Worm (Caenorhabditis elegans) whole organism, L2 larva: Measurements from ENCODE around the gene B0416.7.

Source experiments
- ZK546.5 ChIP-seq: sonication (generic microtip); optimal IDR thresholded peaks from 2 replicates; lab custom pipeline; 2017; ENCODE audit warnings: missing biosample characterization, missing genetic modification characterization
- crh-2 ChIP-seq: sonication (generic microtip); optimal IDR thresholded peaks from 2 replicates; lab custom pipeline; 2017; ENCODE audit warnings: missing biosample characterization, missing genetic modification characterization
- lin-11 ChIP-seq: fragments of 150-350 bp; sonication (generic microtip); optimal IDR thresholded peaks from 2 replicates; lab custom pipeline; 2014; ENCODE audit warnings: missing biosample characterization, missing genetic modification characterization, inconsistent platforms, mixed read lengths
- mdl-1 ChIP-seq, 2 experiments: fragments of 150-350 bp in 1 of 2; sonication (generic microtip) in 1 of 2; optimal IDR thresholded peaks; 2 replicates each; lab custom pipeline; 2017; ENCODE audit warnings: missing biosample characterization in 2 of 2, missing genetic modification characterization in 2 of 2
- nhr-11 ChIP-seq: fragments of 150-350 bp; optimal IDR thresholded peaks from 2 replicates; lab custom pipeline; 2014; ENCODE audit warnings: missing biosample characterization, missing genetic modification characterization
- nhr-21 ChIP-seq: fragments of 150-350 bp; optimal IDR thresholded peaks from 2 replicates; lab custom pipeline; 2014; ENCODE audit warnings: missing biosample characterization, missing genetic modification characterization
- ztf-11 ChIP-seq: sonication (generic microtip); optimal IDR thresholded peaks from 2 replicates; lab custom pipeline; 2017; ENCODE audit warnings: missing biosample characterization, missing genetic modification characterization

ce11 chrX:9300379-9300778 is 2.6 kb upstream of the B0416.7 start:
- TF ChIP-seq ztf-11 (tag; lab: Kevin White, UChicago) = no peak
- TF ChIP-seq nhr-11 (tag; lab: Kevin White, UChicago) = no peak
- no peak for TF ChIP-seq nhr-21 (tag; lab: Kevin White, UChicago)
- TF ChIP-seq mdl-1 (tag; optimal IDR thresholded peaks at IDR 0.05; lab: Kevin White, UChicago) = no peak
- no peak for TF ChIP-seq crh-2 (tag; lab: Kevin White, UChicago)
- no peak for TF ChIP-seq lin-11 (tag; lab: Kevin White, UChicago)
- TF ChIP-seq ZK546.5 (tag; lab: Kevin White, UChicago) = no peak
